Worm (Caenorhabditis elegans) whole organism, L3 larva: ENCODE results near the gene best-22.

Experiments
- aly-2 ChIP-seq: fragments of 150-350 bp; optimal IDR thresholded peaks from 2 replicates; lab custom pipeline; 2014; ENCODE audit warnings: missing biosample characterization, missing genetic modification characterization
- ama-1 ChIP-seq: fragments of 150-350 bp; optimal IDR thresholded peaks from 2 replicates; lab custom pipeline; 2018
- egl-5 ChIP-seq: fragments of 150-350 bp; optimal IDR thresholded peaks from 2 replicates; lab custom pipeline; 2017; ENCODE audit warnings: missing biosample characterization, missing genetic modification reagents, missing genetic modification characterization, inconsistent platforms
- fos-1 ChIP-seq: fragments of 150-350 bp; optimal IDR thresholded peaks from 2 replicates; lab custom pipeline; 2014; ENCODE audit warnings: missing biosample characterization, missing genetic modification characterization
- lin-39 ChIP-seq: fragments of 150-350 bp; optimal IDR thresholded peaks from 2 replicates; lab custom pipeline; 2018; ENCODE audit warnings: missing biosample characterization, missing genetic modification reagents, missing genetic modification characterization
- nhr-11 ChIP-seq: fragments of 150-350 bp; optimal IDR thresholded peaks from 2 replicates; lab custom pipeline; 2014; ENCODE audit warnings: missing biosample characterization, missing genetic modification characterization
- nhr-12 ChIP-seq: fragments of 150-350 bp; optimal IDR thresholded peaks from 2 replicates; lab custom pipeline; 2014; ENCODE audit warnings: missing biosample characterization, missing genetic modification characterization
- nhr-237 ChIP-seq: fragments of 150-350 bp; optimal IDR thresholded peaks from 2 replicates; lab custom pipeline; 2014; ENCODE audit warnings: missing biosample characterization, missing genetic modification characterization
- sea-2 ChIP-seq: fragments of 150-350 bp; sonication (generic microtip); optimal IDR thresholded peaks from 4 replicates; lab custom pipeline; 2014; ENCODE audit warnings: missing biosample characterization, missing genetic modification reagents, missing genetic modification characterization
- skn-1 ChIP-seq: fragments of 150-350 bp; optimal IDR thresholded peaks from 2 replicates; lab custom pipeline; 2014; ENCODE audit warnings: missing biosample characterization, missing genetic modification characterization
- snpc-4 ChIP-seq: fragments of 150-350 bp; optimal IDR thresholded peaks from 2 replicates; lab custom pipeline; 2014; ENCODE audit warnings: missing biosample characterization, missing genetic modification characterization
- tbx-2 ChIP-seq: sonication (generic microtip); optimal IDR thresholded peaks from 2 replicates; lab custom pipeline; 2016; ENCODE audit warnings: mild to moderate bottlenecking, missing genetic modification characterization, missing compliant biosample characterization
- unc-39 ChIP-seq: sonication (generic microtip); optimal IDR thresholded peaks from 4 replicates; lab custom pipeline; 2017; ENCODE audit warnings: missing biosample characterization, missing genetic modification characterization
- zag-1 ChIP-seq: fragments of 150-350 bp; optimal IDR thresholded peaks from 2 replicates; lab custom pipeline; 2014; ENCODE audit warnings: missing biosample characterization, missing genetic modification characterization

DNA sequence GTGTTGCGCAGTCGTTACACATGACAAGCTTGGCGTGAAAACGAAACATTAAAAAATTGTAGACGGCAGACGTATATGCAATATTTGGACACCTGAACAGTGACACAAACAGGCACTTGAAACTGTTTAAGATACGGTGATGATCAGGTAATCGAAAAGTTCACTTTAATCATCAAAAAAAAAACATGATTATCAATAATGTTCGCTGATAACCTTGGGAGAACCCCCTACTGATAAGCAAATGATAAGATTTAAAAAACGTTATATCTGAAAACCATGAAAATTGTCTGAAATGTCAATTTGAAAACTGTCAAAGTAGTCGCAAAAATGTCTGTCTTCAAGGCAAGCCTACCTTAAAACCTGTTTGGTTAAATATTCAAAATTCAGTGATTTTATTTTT, 50.2 kb downstream of the best-22 start:
- TF ChIP-seq zag-1 (tag; lab: Kevin White, UChicago) (no peak), skn-1 (tag; lab: Kevin White, UChicago) (no peak), tbx-2 (no peak), fos-1 (no peak), unc-39 (tag; lab: Kevin White, UChicago) (no peak), lin-39 (tag; lab: Kevin White, UChicago) (no peak), ama-1 (no peak), nhr-11 (tag; lab: Kevin White, UChicago) (no peak), aly-2 (no peak), nhr-237 (tag; lab: Kevin White, UChicago) (no peak), snpc-4 (no peak), sea-2 (GFP tag; lab: Kevin White, UChicago) (no peak), nhr-12 (no peak), egl-5 (tag; lab: Kevin White, UChicago) (no peak)
